Fruit fly (Drosophila melanogaster) whole organism, wandering third instar larva: Measurements from ENCODE around the gene Ten-a.

Experiments
- Abd-B ChIP-seq: fragments of >200 bp; optimal IDR thresholded peaks from 2 replicates; lab custom pipeline; 2017; ENCODE audit warnings: missing biosample characterization, missing genetic modification characterization
- CG32264 ChIP-seq: fragments of 200-800 bp; sonication (Bioruptor generic); optimal IDR thresholded peaks from 2 replicates; lab custom pipeline; 2016; ENCODE audit warnings: missing biosample characterization, missing genetic modification characterization
- CG9705 ChIP-seq: fragments of 200-800 bp; sonication (Bioruptor generic); optimal IDR thresholded peaks from 2 replicates; lab custom pipeline; 2018; ENCODE audit warnings: missing biosample characterization, mild to moderate bottlenecking, missing genetic modification characterization
- CrebA ChIP-seq: fragments of 200-800 bp; sonication (Bioruptor generic); optimal IDR thresholded peaks from 2 replicates; lab custom pipeline; 2016; ENCODE audit warnings: missing biosample characterization, mild to moderate bottlenecking, missing genetic modification characterization, borderline replicate concordance
- Dif ChIP-seq: fragments of 200-275, 200-300 bp; sonication (Bioruptor generic); optimal IDR thresholded peaks from 2 replicates; lab custom pipeline; 2018; ENCODE audit warnings: missing biosample characterization, missing genetic modification characterization; ENCODE audit not compliant: partially characterized antibody
- GATAd ChIP-seq: sonication (Bioruptor generic); optimal IDR thresholded peaks from 2 replicates; lab custom pipeline; 2016; ENCODE audit warnings: missing biosample characterization, missing genetic modification characterization
- HLH106 ChIP-seq: fragments of 200-800 bp; optimal IDR thresholded peaks from 3 replicates; lab custom pipeline; 2019; ENCODE audit warnings: missing biosample characterization, mild to moderate bottlenecking, missing genetic modification characterization, moderate library complexity
- Hnf4 ChIP-seq: fragments of 200-800 bp; sonication (Bioruptor generic); optimal IDR thresholded peaks from 2 replicates; lab custom pipeline; 2016; ENCODE audit warnings: missing biosample characterization, mild to moderate bottlenecking, missing genetic modification characterization
- Hr78 ChIP-seq: fragments of >200 bp; optimal IDR thresholded peaks from 2 replicates; lab custom pipeline; 2017; ENCODE audit warnings: missing biosample characterization, missing genetic modification characterization
- Hr83 ChIP-seq: fragments of 200-300 bp; sonication (Bioruptor generic); optimal IDR thresholded peaks from 2 replicates; lab custom pipeline; 2016; ENCODE audit warnings: missing biosample characterization, mild to moderate bottlenecking, missing genetic modification characterization, moderate library complexity; ENCODE audit not compliant: poor library complexity, severe bottlenecking
- Jra ChIP-seq: sonication (Bioruptor generic); optimal IDR thresholded peaks from 2 replicates; lab custom pipeline; 2016; ENCODE audit warnings: missing biosample characterization, missing genetic modification characterization
- Mio ChIP-seq: sonication (Bioruptor generic); optimal IDR thresholded peaks from 2 replicates; lab custom pipeline; 2016; ENCODE audit warnings: missing biosample characterization, missing genetic modification characterization
- Myc ChIP-seq: fragments of >200 bp; optimal IDR thresholded peaks from 2 replicates; lab custom pipeline; 2017
- N ChIP-seq: fragments of >200 bp; optimal IDR thresholded peaks from 2 replicates; lab custom pipeline; 2018; ENCODE audit warnings: missing biosample characterization, missing external identifiers, missing genetic modification characterization
- OdsH ChIP-seq: fragments of 200-800 bp; sonication (Bioruptor generic); optimal IDR thresholded peaks from 2 replicates; lab custom pipeline; 2016; ENCODE audit warnings: missing biosample characterization, mild to moderate bottlenecking, missing genetic modification characterization
- Rel ChIP-seq, 2 experiments: fragments of 200-800 bp; sonication (Bioruptor generic) in 1 of 2; optimal IDR thresholded peaks; 2 replicates in 1 of 2; 3 replicates in 1 of 2; lab custom pipeline; 2016 to 2019; ENCODE audit warnings: mild to moderate bottlenecking in 2 of 2, missing biosample characterization in 2 of 2, missing genetic modification characterization in 2 of 2, moderate library complexity in 1 of 2
- Sp1 ChIP-seq: fragments of 200-800 bp; sonication (Bioruptor generic); optimal IDR thresholded peaks from 3 replicates; lab custom pipeline; 2019; ENCODE audit warnings: missing biosample characterization, mild to moderate bottlenecking, missing genetic modification characterization, moderate library complexity
- Vsx2 ChIP-seq: fragments of 200-300, 225-300 bp; sonication (Bioruptor generic); optimal IDR thresholded peaks from 2 replicates; lab custom pipeline; 2018; ENCODE audit warnings: missing biosample characterization, missing genetic modification characterization; ENCODE audit not compliant: partially characterized antibody
- br ChIP-seq: fragments of 200-800 bp; sonication (Bioruptor generic); optimal IDR thresholded peaks from 2 replicates; lab custom pipeline; 2016; ENCODE audit warnings: missing biosample characterization, missing genetic modification characterization
- brk ChIP-seq: fragments of 200-800 bp; sonication (Bioruptor generic); optimal IDR thresholded peaks from 2 replicates; lab custom pipeline; 2016; ENCODE audit warnings: missing biosample characterization, mild to moderate bottlenecking, missing genetic modification characterization
- dl ChIP-seq, 2 experiments: fragments of 175-275, 200-275 bp in 1 of 2; fragments of 200-275 bp in 1 of 2; sonication (Bioruptor generic); optimal IDR thresholded peaks; lab custom pipeline; 2018; ENCODE audit warnings: mild to moderate bottlenecking in 2 of 2, missing biosample characterization in 2 of 2, missing genetic modification characterization in 2 of 2, moderate library complexity in 2 of 2; ENCODE audit not compliant: partially characterized antibody in 2 of 2, insufficient read depth in 1 of 2
- dmrt93B ChIP-seq: fragments of 200-800 bp; sonication (Bioruptor generic); optimal IDR thresholded peaks from 2 replicates; lab custom pipeline; 2018; ENCODE audit warnings: missing biosample characterization, mild to moderate bottlenecking, missing genetic modification characterization
- dsf ChIP-seq: sonication (Bioruptor generic); optimal IDR thresholded peaks from 2 replicates; lab custom pipeline; 2016; ENCODE audit warnings: missing biosample characterization, missing genetic modification characterization, borderline replicate concordance
- ey ChIP-seq: fragments of 200-800 bp; sonication (Bioruptor generic); optimal IDR thresholded peaks from 2 replicates; lab custom pipeline; 2016; ENCODE audit warnings: missing biosample characterization, missing genetic modification characterization
- foxo ChIP-seq, 2 experiments: fragments of 200-800 bp; sonication (Bioruptor generic); optimal IDR thresholded peaks; 2 replicates in 1 of 2; 3 replicates in 1 of 2; lab custom pipeline; 2016 to 2017; ENCODE audit warnings: missing biosample characterization in 2 of 2, missing genetic modification characterization in 2 of 2
- fru ChIP-seq: fragments of 200-800 bp; sonication (Bioruptor generic); optimal IDR thresholded peaks from 3 replicates; lab custom pipeline; 2016; ENCODE audit warnings: missing biosample characterization, mild to moderate bottlenecking, missing genetic modification characterization
- h ChIP-seq: fragments of 200-800 bp; sonication (Bioruptor generic); optimal IDR thresholded peaks from 3 replicates; lab custom pipeline; 2016; ENCODE audit warnings: missing biosample characterization, mild to moderate bottlenecking, missing genetic modification characterization
- lola ChIP-seq: fragments of >200 bp; optimal IDR thresholded peaks from 2 replicates; lab custom pipeline; 2017; ENCODE audit warnings: missing biosample characterization, missing genetic modification characterization
- pan ChIP-seq: fragments of >200 bp; optimal IDR thresholded peaks from 2 replicates; lab custom pipeline; 2017
- psq ChIP-seq: fragments of 200-800 bp; sonication (Bioruptor generic); optimal IDR thresholded peaks from 3 replicates; lab custom pipeline; 2017; ENCODE audit warnings: missing biosample characterization, mild to moderate bottlenecking, missing genetic modification characterization, moderate library complexity
- rgr ChIP-seq: fragments of 200-800 bp; sonication (Bioruptor generic); optimal IDR thresholded peaks from 3 replicates; lab custom pipeline; 2016; ENCODE audit warnings: missing biosample characterization, mild to moderate bottlenecking, missing genetic modification characterization
- sage ChIP-seq: fragments of 200-800 bp; sonication (Bioruptor generic); optimal IDR thresholded peaks from 2 replicates; lab custom pipeline; 2016; ENCODE audit warnings: missing biosample characterization, mild to moderate bottlenecking, missing genetic modification characterization
- sv ChIP-seq: fragments of 200-800 bp; sonication (Bioruptor generic); optimal IDR thresholded peaks from 3 replicates; lab custom pipeline; 2016; ENCODE audit warnings: missing biosample characterization, missing genetic modification characterization
- tai ChIP-seq: sonication (Bioruptor generic); optimal IDR thresholded peaks from 2 replicates; lab custom pipeline; 2016; ENCODE audit warnings: missing biosample characterization, missing genetic modification characterization
- woc ChIP-seq: sonication (Bioruptor generic); optimal IDR thresholded peaks from 2 replicates; lab custom pipeline; 2016; ENCODE audit warnings: missing biosample characterization, mild to moderate bottlenecking, missing genetic modification characterization

Ten-a gene

DNA sequence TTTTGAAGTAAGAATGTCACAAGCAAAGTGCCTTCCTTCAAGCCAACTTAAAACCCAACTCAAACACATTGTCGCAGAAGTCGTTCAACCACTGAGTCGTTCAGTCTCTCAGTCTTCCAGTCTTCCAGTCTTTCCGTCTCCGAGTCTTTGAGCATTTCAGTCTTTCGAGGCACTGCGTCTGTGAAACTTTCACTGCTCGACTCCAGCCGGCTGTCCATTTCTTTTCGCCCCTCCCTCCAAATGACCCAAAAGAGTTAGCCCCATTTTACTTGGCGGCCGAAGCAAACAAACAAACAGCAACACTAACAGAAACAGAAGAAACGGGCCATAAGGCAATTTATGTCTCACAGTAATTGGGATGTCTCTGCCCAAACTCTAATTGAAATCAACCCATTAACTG, 42.5 kb upstream of the Ten-a start:
- TF ChIP-seq N (GFP tag; lab: Kevin White, UChicago) = no peak
- TF ChIP-seq h (GFP tag; lab: Kevin White, UChicago) = no peak
- no peak for TF ChIP-seq foxo (GFP tag; optimal IDR thresholded peaks at IDR 0.05; lab: Kevin White, UChicago)
- no peak for TF ChIP-seq Abd-B (GFP tag; lab: Kevin White, UChicago)
- no peak for TF ChIP-seq ey (GFP tag; lab: Kevin White, UChicago)
- no peak for TF ChIP-seq Hnf4 (GFP tag; lab: Kevin White, UChicago)
- no peak for TF ChIP-seq GATAd
- no peak for TF ChIP-seq Jra (GFP tag; lab: Kevin White, UChicago)
- no peak for TF ChIP-seq sage (GFP tag; lab: Kevin White, UChicago)
- no peak for TF ChIP-seq dl (GFP tag; optimal IDR thresholded peaks at IDR 0.05; lab: Kevin White, UChicago; ENCODE audit: insufficient read depth in 1 of 2, partially characterized antibody in 2 of 2)
- TF ChIP-seq Hr78 (GFP tag; lab: Kevin White, UChicago) = no peak
- TF ChIP-seq CG9705 (GFP tag; lab: Kevin White, UChicago) = no peak
- no peak for TF ChIP-seq Mio (GFP tag; lab: Kevin White, UChicago)
- TF ChIP-seq Rel (GFP tag; optimal IDR thresholded peaks at IDR 0.05; lab: Kevin White, UChicago) = no peak
- no peak for TF ChIP-seq Rel (tag; optimal IDR thresholded peaks at IDR 0.05; lab: Kevin White, UChicago)
- no peak for TF ChIP-seq dsf (GFP tag; lab: Kevin White, UChicago)
- no peak for TF ChIP-seq lola (GFP tag; lab: Kevin White, UChicago)

DNA sequence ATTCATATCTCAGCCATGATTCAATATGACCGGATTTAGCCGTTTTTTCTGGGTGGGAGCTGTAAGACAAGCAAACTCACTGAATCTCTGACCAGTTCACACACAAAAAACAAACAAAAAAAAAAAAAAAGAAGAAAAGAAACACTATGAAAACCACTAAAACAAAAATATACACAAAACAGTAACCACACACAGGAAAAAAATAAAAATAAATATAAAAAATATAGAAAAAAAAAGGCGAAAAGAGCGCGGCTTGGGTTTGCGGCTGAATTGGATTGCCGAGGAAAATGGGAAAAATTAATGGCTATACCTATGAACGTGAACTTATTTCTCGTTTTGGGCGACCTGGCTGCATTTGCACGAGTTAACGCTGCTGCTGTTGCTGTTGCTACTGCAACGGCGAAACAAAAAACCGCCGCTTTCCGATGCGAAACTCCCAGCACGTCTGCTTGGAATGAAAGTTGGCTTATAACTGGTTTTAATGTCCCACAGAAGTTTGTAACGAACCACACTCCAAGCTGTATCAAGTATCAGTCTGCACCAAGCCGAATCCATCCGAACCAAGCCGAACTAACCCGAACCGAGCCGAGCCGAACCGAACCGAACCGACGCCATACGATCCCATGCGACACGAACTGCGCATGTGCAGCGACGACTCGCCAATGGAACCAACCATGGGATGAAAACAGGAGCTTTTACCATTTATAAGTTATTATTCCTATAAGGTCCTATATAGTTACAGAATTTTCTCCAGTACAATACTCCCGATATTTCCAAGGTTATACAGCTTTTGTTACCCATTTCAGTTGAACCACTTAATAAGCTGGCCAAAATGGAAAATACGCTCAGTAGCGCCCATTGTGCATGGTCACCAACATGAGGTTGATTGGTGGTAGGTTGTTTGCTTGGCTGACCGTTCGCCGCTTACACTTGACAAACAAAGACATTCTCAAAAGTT, 39.8 kb upstream of the Ten-a start, which contains the start of gene fw:
TSS of gene fw (minus strand) at position 478 of the 958 bp plus-strand sequence.
- TF ChIP-seq Mio (GFP tag; lab: Kevin White, UChicago) (no peak), woc (GFP tag; lab: Kevin White, UChicago) (peak; percentile 83), tai (no peak), sage (GFP tag; lab: Kevin White, UChicago) (no peak), Abd-B (GFP tag; lab: Kevin White, UChicago) (no peak), foxo (GFP tag; optimal IDR thresholded peaks at IDR 0.05; lab: Kevin White, UChicago) (peak; percentile 26 to 79), Rel (GFP tag; optimal IDR thresholded peaks at IDR 0.05; lab: Kevin White, UChicago) (no peak), Rel (tag; optimal IDR thresholded peaks at IDR 0.05; lab: Kevin White, UChicago) (peak; percentile 25), Vsx2 (GFP tag; lab: Kevin White, UChicago) (peak; percentile 69), HLH106 (tag; lab: Kevin White, UChicago) (peak; percentile 80), brk (GFP tag; lab: Kevin White, UChicago) (peak; percentile 30), dmrt93B (GFP tag; lab: Kevin White, UChicago) (no peak), OdsH (GFP tag; lab: Kevin White, UChicago) (peak; percentile 69), fru (GFP tag; lab: Kevin White, UChicago) (peak; percentile 86), dsf (GFP tag; lab: Kevin White, UChicago) (no peak), sv (GFP tag; lab: Kevin White, UChicago) (peak; percentile 3), CrebA (GFP tag; lab: Kevin White, UChicago) (peak; percentile 6), br (GFP tag; lab: Kevin White, UChicago) (peak; percentile 87), pan (lab: Kevin White, UChicago) (no peak), CG32264 (peak; percentile 49), Hnf4 (GFP tag; lab: Kevin White, UChicago) (peak; percentile 72), rgr (GFP tag; lab: Kevin White, UChicago) (peak; percentile 81), Sp1 (GFP tag; lab: Kevin White, UChicago) (peak; percentile 70), Dif (no peak), lola (GFP tag; lab: Kevin White, UChicago) (no peak), h (GFP tag; lab: Kevin White, UChicago) (peak; percentile 88), Jra (GFP tag; lab: Kevin White, UChicago) (no peak), Hr83 (GFP tag; lab: Kevin White, UChicago) (no peak), ey (GFP tag; lab: Kevin White, UChicago) (peak; percentile 90), Hr78 (GFP tag; lab: Kevin White, UChicago) (no peak), Myc (no peak), psq (peak; percentile 62), CG9705 (GFP tag; lab: Kevin White, UChicago) (peak; percentile 4), GATAd (no peak)
